Worm (Caenorhabditis elegans): ENCODE results near the gene frpr-8.
"Not testable (repeated sequence)": the region's sequence is repeated elsewhere in the genome, so short reads cannot be mapped to it uniquely, and the experiment has no call there.

frpr-8 gene

DNA sequence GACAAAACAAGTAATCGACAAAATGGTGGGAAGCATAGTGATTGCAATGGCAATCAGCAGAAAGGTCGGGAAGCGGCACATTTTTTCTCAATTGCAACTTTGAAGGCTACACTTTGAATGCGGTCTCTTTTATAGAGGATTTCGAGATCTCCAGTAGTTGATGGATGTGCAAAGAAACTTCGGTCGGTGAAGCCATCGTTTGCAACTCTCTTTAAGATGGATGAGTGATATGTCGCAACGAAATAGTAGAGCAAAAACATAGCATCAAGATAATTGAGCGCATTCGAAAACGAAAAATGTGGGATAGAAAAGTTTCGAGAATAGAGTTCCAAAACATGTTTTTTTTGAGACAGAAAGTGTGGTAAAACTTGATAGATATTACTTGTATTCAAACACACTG lies 29.7 kb downstream of the frpr-8 start, which contains the start of gene EGAP4.1:
TSS of gene EGAP4.1 (minus strand) at position 101 of the 400 bp plus-strand sequence.
- TF ChIP-seq elt-1 (tag; optimal IDR thresholded peaks at IDR 0.05; ENCODE audit: borderline replicate concordance, insufficient read depth) (no peak), lin-32 (GFP tag; optimal IDR thresholded peaks at IDR 0.05) (no peak), nhr-76 (tag; optimal IDR thresholded peaks at IDR 0.05) (no peak), zip-8 (tag; optimal IDR thresholded peaks at IDR 0.05) (no peak), unc-62 (GFP tag; optimal IDR thresholded peaks at IDR 0.05) (no peak), drap-1 (GFP tag; optimal IDR thresholded peaks at IDR 0.05) (no peak), unc-120 (tag; optimal IDR thresholded peaks at IDR 0.05; ENCODE audit: poor library complexity, severe bottlenecking) (no peak), M03D4.4 (tag; optimal IDR thresholded peaks at IDR 0.05) (no peak), flh-1 (GFP tag; optimal IDR thresholded peaks at IDR 0.05) (no peak), tbx-8 (GFP tag; optimal IDR thresholded peaks at IDR 0.05) (no peak), unc-39 (tag; optimal IDR thresholded peaks at IDR 0.05) (no peak), ceh-83 (GFP tag; optimal IDR thresholded peaks at IDR 0.05) (no peak), mep-1 (tag; optimal IDR thresholded peaks at IDR 0.05) (no peak), lin-13 (tag; optimal IDR thresholded peaks at IDR 0.05) (no peak)

DNA sequence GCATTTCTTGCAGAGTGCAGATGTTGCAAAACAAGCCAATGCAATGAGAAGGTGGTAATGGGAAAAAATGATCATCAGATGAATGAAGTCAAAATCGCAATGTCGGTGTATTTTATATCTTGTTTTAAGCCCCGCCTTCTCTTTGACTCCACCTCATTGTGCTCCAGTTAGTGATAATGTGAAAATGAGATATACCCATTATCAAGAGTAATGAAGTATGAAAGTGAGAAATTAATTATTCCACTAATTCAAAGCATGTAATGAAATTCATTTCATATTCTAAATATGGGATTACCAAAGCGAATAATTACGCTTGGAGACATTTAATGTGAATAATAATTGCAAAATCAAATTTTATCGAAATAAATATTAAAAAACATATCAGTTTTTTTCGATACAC lies 34.2 kb downstream of the frpr-8 start, which contains the start of gene M02D8.6:
TSS of gene M02D8.6 (minus strand) at position 101 of the 400 bp plus-strand sequence.
- TF ChIP-seq tbx-8 (GFP tag; optimal IDR thresholded peaks at IDR 0.05); ces-1 (GFP tag; optimal IDR thresholded peaks at IDR 0.05); nhr-2 (tag; optimal IDR thresholded peaks at IDR 0.05): not testable (repeated sequence)

DNA sequence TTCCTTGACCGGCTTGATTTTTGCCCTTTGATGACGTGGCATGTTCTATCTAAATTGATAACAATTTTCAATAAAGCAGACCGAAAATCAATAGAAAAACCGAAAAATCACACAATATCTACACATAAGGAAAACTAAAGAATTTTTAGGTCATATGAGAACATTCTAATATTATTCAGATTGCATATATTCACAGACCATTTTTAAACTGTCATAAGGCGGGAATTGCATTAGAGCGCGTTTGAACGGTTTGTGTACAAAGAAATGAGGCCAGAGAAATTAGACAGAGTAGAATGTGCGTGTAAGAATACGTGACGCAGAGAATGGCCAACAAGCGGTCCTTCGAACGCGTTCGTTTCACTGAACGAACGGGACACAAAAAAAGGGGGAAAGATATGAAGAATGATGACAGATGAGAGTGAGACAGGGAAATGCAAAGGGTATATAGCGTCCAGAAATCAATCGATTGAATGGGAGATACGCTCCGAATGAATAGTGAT lies 39.4 kb downstream of the frpr-8 start, which contains the start of gene M02D8.3:
TSS of gene M02D8.3 (minus strand) at position 51 of the 500 bp plus-strand sequence.
- TF ChIP-seq nhr-28 (tag; optimal IDR thresholded peaks at IDR 0.05) (no peak), sem-2 (GFP tag; optimal IDR thresholded peaks at IDR 0.05) (no peak), mab-5 (tag; optimal IDR thresholded peaks at IDR 0.05) (no peak), lin-13 (tag; optimal IDR thresholded peaks at IDR 0.05) (peak; percentile 46), ztf-11 (tag; optimal IDR thresholded peaks at IDR 0.05) (no peak), elt-1 (tag; optimal IDR thresholded peaks at IDR 0.05; ENCODE audit: borderline replicate concordance, insufficient read depth) (peak; percentile 66), M03D4.4 (tag; optimal IDR thresholded peaks at IDR 0.05) (no peak), ham-2 (GFP tag; optimal IDR thresholded peaks at IDR 0.05) (no peak), nhr-76 (tag; optimal IDR thresholded peaks at IDR 0.05) (no peak), zip-8 (tag; optimal IDR thresholded peaks at IDR 0.05) (no peak), drap-1 (GFP tag; optimal IDR thresholded peaks at IDR 0.05) (no peak), unc-39 (tag; optimal IDR thresholded peaks at IDR 0.05) (no peak), mep-1 (tag; optimal IDR thresholded peaks at IDR 0.05) (peak; percentile 67), tbx-8 (GFP tag; optimal IDR thresholded peaks at IDR 0.05) (no peak), pha-4 (tag; optimal IDR thresholded peaks at IDR 0.05) (peak; percentile 44), snpc-4 (tag; optimal IDR thresholded peaks at IDR 0.05) (no peak), bed-3 (GFP tag; optimal IDR thresholded peaks at IDR 0.05) (no peak), ces-1 (GFP tag; optimal IDR thresholded peaks at IDR 0.05) (peak; percentile 38), lin-32 (GFP tag; optimal IDR thresholded peaks at IDR 0.05) (no peak), sptf-1 (tag; optimal IDR thresholded peaks at IDR 0.05) (no peak), nhr-237 (tag; optimal IDR thresholded peaks at IDR 0.05) (no peak), ceh-83 (GFP tag; optimal IDR thresholded peaks at IDR 0.05) (no peak), hlh-1 (tag; optimal IDR thresholded peaks at IDR 0.05) (peak; percentile 76), ceh-43 (GFP tag; optimal IDR thresholded peaks at IDR 0.05) (no peak), cnd-1 (tag; optimal IDR thresholded peaks at IDR 0.05) (peak; percentile 56), elt-3 (tag; optimal IDR thresholded peaks at IDR 0.05) (no peak), flh-1 (GFP tag; optimal IDR thresholded peaks at IDR 0.05) (no peak), nhr-12 (tag; optimal IDR thresholded peaks at IDR 0.05) (no peak), ceh-39 (tag; optimal IDR thresholded peaks at IDR 0.05) (peak; percentile 78), blmp-1 (tag; optimal IDR thresholded peaks at IDR 0.05) (no peak), nhr-2 (tag; optimal IDR thresholded peaks at IDR 0.05) (peak; percentile 78), mls-2 (tag; optimal IDR thresholded peaks at IDR 0.05) (peak; percentile 21), unc-62 (GFP tag; optimal IDR thresholded peaks at IDR 0.05) (peak; percentile 83), lsy-2 (tag; optimal IDR thresholded peaks at IDR 0.05) (peak; percentile 36), unc-120 (tag; optimal IDR thresholded peaks at IDR 0.05; ENCODE audit: poor library complexity, severe bottlenecking) (peak; percentile 29)
